Worm (Caenorhabditis elegans) whole organism, young adult: ENCODE measurements around the gene C05E11.3.

ENCODE experiments used
- F23B12.7 ChIP-seq: sonication (generic microtip); optimal IDR thresholded peaks from 2 replicates; lab custom pipeline; 2017; ENCODE audit warnings: missing genetic modification characterization, mild to moderate bottlenecking, missing compliant biosample characterization, antibody characterized with exemption, moderate library complexity; ENCODE audit not compliant: insufficient read depth
- F39B2.1 ChIP-seq: fragments of 200-800 bp; sonication (Bioruptor generic); IDR thresholded peaks from 2 replicates; pipeline ENCODE4 v1.3.6; 2022; ENCODE audit warnings: missing genetic modification reagents, missing genetic modification characterization, missing compliant biosample characterization
- ama-1 ChIP-seq, 3 experiments: fragments of 150-350 bp in 1 of 3; sonication (generic microtip) in 2 of 3; optimal IDR thresholded peaks; 2 replicates each; lab custom pipeline; 2014 to 2018; ENCODE audit warnings: missing biosample characterization in 2 of 3, missing genetic modification characterization in 2 of 3, missing genetic modification reagents in 2 of 3
- cebp-1 ChIP-seq, 2 experiments: fragments of 200-800 bp in 1 of 2; sonication (Bioruptor generic) in 1 of 2; sonication (generic microtip) in 1 of 2; IDR thresholded peaks in 1 of 2; optimal IDR thresholded peaks in 1 of 2; 2 replicates each; pipeline versions ENCODE4 v1.3.6 to Lab custom; 2017 to 2022; ENCODE audit warnings: missing compliant biosample characterization in 2 of 2, missing genetic modification characterization in 2 of 2, mild to moderate bottlenecking in 1 of 2, missing genetic modification reagents in 1 of 2, moderate library complexity in 1 of 2
- efl-1 ChIP-seq: fragments of 150-350 bp; optimal IDR thresholded peaks from 2 replicates; lab custom pipeline; 2014; ENCODE audit warnings: missing biosample characterization, missing genetic modification reagents, missing genetic modification characterization
- gei-17 ChIP-seq: fragments of 200-800 bp; sonication (Bioruptor generic); optimal IDR thresholded peaks from 2 replicates; lab custom pipeline; 2018; ENCODE audit warnings: mild to moderate bottlenecking, missing genetic modification characterization, missing compliant biosample characterization
- hsf-1 ChIP-seq: fragments of 200-800 bp; sonication (Bioruptor generic); IDR thresholded peaks from 2 replicates; pipeline ENCODE4 v1.3.6; 2022; ENCODE audit warnings: missing genetic modification reagents, missing genetic modification characterization, missing compliant biosample characterization
- lag-1 ChIP-seq: fragments of 200-800 bp; sonication (Bioruptor generic); IDR thresholded peaks from 2 replicates; pipeline ENCODE4 v1.3.6; 2022; ENCODE audit warnings: missing genetic modification reagents, missing genetic modification characterization, missing compliant biosample characterization
- let-526 ChIP-seq: fragments of 200-800 bp; sonication (Bioruptor generic); IDR thresholded peaks from 2 replicates; pipeline ENCODE4 v1.3.6; 2022; ENCODE audit warnings: missing genetic modification reagents, missing genetic modification characterization, missing compliant biosample characterization
- let-607 ChIP-seq, 2 experiments: fragments of 200-800 bp in 1 of 2; sonication (Bioruptor generic) in 1 of 2; sonication (generic microtip) in 1 of 2; optimal IDR thresholded peaks; 2 replicates each; lab custom pipeline; 2016 to 2018; ENCODE audit warnings: mild to moderate bottlenecking in 2 of 2, missing compliant biosample characterization in 2 of 2, missing genetic modification characterization in 2 of 2, moderate library complexity in 2 of 2, missing genotype in 1 of 2
- lin-35 ChIP-seq, 3 experiments: fragments of 150-350 bp in 2 of 3; sonication (generic microtip) in 1 of 3; optimal IDR thresholded peaks; 2 replicates each; lab custom pipeline; 2014 to 2018; ENCODE audit warnings: missing biosample characterization in 3 of 3, missing genetic modification characterization in 3 of 3, missing genetic modification reagents in 3 of 3
- unc-62 ChIP-seq: fragments of 150-350 bp; optimal IDR thresholded peaks from 2 replicates; lab custom pipeline; 2014; ENCODE audit warnings: missing biosample characterization, missing genetic modification reagents, missing genetic modification characterization
- ztf-26 ChIP-seq: sonication (generic microtip); optimal IDR thresholded peaks from 2 replicates; lab custom pipeline; 2017; ENCODE audit warnings: missing genetic modification characterization, missing compliant biosample characterization

DNA sequence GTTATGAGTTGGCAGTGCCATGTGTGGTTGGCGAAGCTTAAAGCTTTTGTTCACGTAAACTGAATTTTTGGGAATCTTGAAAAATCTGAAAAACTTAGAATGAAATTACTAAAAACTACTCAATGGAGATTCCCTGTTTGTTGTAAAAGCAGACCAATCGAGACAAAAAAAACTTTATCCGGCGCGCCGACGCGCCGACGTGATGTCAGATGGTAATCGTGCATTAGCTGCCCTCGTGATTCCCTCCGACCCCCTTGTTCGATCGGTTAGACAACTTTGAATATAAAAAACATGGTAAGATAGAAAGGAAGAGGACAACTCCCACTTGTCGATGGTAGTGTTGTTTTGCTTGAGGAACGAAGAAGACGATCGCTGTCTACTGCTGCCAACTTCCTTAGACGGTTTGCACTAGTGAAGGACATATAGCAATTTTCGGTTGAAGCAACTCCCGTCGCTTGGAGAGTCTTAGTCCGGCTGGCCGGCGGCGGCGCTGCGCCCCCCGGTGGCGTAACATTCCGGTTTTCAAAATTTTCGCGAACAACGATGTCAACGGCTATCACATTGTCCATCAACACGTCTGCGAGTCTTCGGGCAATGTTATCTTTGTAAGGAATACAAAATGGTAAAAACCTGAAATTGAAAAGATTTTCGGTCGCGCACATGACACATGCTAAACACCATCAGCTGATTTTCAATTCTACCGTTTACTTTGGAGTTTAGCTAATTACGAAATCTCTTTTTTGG is 28.0 kb upstream of the C05E11.3 start, which contains the start of gene C07A12.18:
- TF ChIP-seq lag-1 (GFP tag; lab: Robert Waterston, UW) = no peak
- no peak for TF ChIP-seq hsf-1 (GFP tag; lab: Robert Waterston, UW)
- no peak for TF ChIP-seq let-526 (GFP tag; lab: Robert Waterston, UW)
- TF ChIP-seq let-607 (tag; optimal IDR thresholded peaks at IDR 0.05; lab: Kevin White, UChicago) = no peak
- TF ChIP-seq ztf-26 (tag; lab: Kevin White, UChicago) = no peak
- peak; percentile 57; the same call in 1 of the 2 replicates for TF ChIP-seq cebp-1 (GFP tag; IDR thresholded peaks at IDR 0.05; lab: Robert Waterston, UW)
- no peak for TF ChIP-seq cebp-1 (tag; optimal IDR thresholded peaks at IDR 0.05; lab: Kevin White, UChicago)
- no peak for TF ChIP-seq F23B12.7 (tag; lab: Kevin White, UChicago)
- no peak for TF ChIP-seq ama-1 (optimal IDR thresholded peaks at IDR 0.05; lab: Kevin White, UChicago)
- no peak for TF ChIP-seq ama-1 (GFP tag; optimal IDR thresholded peaks at IDR 0.05; lab: Kevin White, UChicago)
- TF ChIP-seq gei-17 (GFP tag; lab: Kevin White, UChicago) = no peak
- no peak for TF ChIP-seq efl-1 (GFP tag; lab: Kevin White, UChicago)
- TF ChIP-seq F39B2.1 = no peak
- no peak for TF ChIP-seq unc-62
- TF ChIP-seq lin-35 (GFP tag; optimal IDR thresholded peaks at IDR 0.05; lab: Kevin White, UChicago) = no peak
